Worm (Caenorhabditis elegans) whole organism, dauer: ENCODE measurements around the gene faah-6.

Experiments
- unc-62 ChIP-seq: sonication (generic microtip); optimal IDR thresholded peaks from 2 replicates; lab custom pipeline; 2017; ENCODE audit warnings: missing biosample characterization, missing genetic modification reagents, missing genetic modification characterization

Gene faah-6

ce11 chrIII:11650152-11650551 lies at the start of gene faah-6:
TSS of gene faah-6 (plus strand) at chrIII:11650452.
- no peak for TF ChIP-seq unc-62 (GFP tag; lab: Kevin White, UChicago)

DNA sequence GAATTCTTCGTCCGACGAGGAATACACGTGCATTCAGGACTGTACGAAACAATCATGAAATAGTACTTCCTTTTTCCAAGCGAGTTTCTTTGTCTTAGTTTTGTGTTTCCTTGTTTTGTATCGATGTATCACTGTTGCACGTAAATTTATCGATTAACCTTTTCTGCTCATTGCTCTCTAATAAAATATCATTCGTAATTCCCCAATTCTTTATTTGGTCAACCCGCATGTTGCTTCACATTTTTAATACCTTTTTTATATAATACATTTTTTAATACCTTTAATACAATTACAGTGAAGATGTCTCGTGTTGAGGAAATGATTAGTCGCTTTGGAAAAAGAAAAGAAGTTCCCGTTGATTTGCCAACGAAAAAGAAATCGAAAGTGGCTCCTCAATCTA lies 42.4 kb upstream of the faah-6 start, which contains the start of gene Y66D12A.1:
TSS of gene Y66D12A.1 (plus strand) at position 301 of the 400 bp plus-strand sequence.
- TF ChIP-seq unc-62 (GFP tag; lab: Kevin White, UChicago), result no peak

- no peak for TF ChIP-seq unc-62 (GFP tag; lab: Kevin White, UChicago)
Observed at ce11 chrIII:11609568-11609967, 40.7 kb upstream of the faah-6 start, which contains the start of gene Y66D12A.30. TSS of gene Y66D12A.30 (plus strand) at chrIII:11609868.

ce11 chrIII:11611618-11612247 lies 38.5 kb upstream of the faah-6 start:
- TF ChIP-seq unc-62 (GFP tag; lab: Kevin White, UChicago), result no peak

- TF ChIP-seq unc-62 (GFP tag; lab: Kevin White, UChicago), result no peak
Observed at ce11 chrIII:11612371-11612770, 37.9 kb upstream of the faah-6 start, which contains the start of the genes Y66A7A.9 and Y66A7A.4. TSS of gene Y66A7A.9 (minus strand) at chrIII:11612471. TSS of gene Y66A7A.4 (plus strand) at chrIII:11612607.

ce11 chrIII:11614874-11615273 lies 35.4 kb upstream of the faah-6 start:
- TF ChIP-seq unc-62 (GFP tag; lab: Kevin White, UChicago), result no peak

- no peak for TF ChIP-seq unc-62 (GFP tag; lab: Kevin White, UChicago)
Observed at ce11 chrIII:11615802-11616201, 34.5 kb upstream of the faah-6 start.

ce11 chrIII:11616446-11616845 lies 33.8 kb upstream of the faah-6 start, which contains the start of gene ceh-91:
TSS of gene ceh-91 (plus strand) at chrIII:11616746.
- no peak for TF ChIP-seq unc-62 (GFP tag; lab: Kevin White, UChicago)

DNA sequence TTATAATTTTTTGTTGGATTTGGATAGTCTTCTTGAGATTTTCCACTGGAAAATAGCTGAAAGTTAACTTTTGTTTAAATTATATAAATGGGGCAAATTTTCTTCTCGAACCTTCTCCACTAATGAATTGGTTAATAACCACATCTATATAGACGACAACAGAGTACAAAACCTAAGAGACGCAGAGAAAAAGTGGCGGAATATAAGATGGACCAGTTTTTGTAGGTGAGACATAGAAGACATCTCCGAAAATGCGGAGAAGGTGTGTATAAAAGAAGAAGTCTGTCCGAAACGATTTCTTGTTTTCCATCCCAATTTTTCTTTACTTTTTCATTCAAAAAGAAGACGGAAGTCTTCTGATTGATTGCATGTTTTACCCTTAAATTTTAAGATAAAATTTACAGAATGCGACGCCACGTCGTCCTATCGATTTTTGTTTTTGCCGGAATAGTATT lies 25.4 kb upstream of the faah-6 start, which contains the start of gene gly-8:
TSS of gene gly-8 (plus strand) at position 405 of the 455 bp plus-strand sequence.
- no peak for TF ChIP-seq unc-62 (GFP tag; lab: Kevin White, UChicago)

ce11 chrIII:11627631-11628030 lies 22.6 kb upstream of the faah-6 start:
- no peak for TF ChIP-seq unc-62 (GFP tag; lab: Kevin White, UChicago)

DNA sequence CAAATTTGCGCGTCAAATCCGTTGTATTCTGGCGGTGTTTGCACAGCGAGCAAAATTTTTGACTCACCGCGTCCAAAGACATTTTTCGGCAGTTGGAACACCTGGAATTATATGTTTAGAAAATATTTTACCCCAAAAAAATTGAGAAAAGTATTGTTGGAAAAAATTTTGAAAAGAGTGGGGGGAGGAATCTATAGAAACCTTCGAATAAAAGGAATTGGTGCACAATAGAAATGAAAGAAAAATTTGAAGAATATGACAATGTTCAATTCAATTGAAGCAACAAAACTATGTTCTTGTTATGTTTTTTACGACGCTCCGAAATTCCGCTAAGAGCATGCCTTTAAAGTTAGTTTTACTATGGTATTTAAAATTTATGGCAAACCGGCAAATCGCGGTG lies 20.9 kb upstream of the faah-6 start, which contains the start of gene Y66A7A.7:
TSS of gene Y66A7A.7 (minus strand) at position 101 of the 400 bp plus-strand sequence.
- no peak for TF ChIP-seq unc-62 (GFP tag; lab: Kevin White, UChicago)

DNA sequence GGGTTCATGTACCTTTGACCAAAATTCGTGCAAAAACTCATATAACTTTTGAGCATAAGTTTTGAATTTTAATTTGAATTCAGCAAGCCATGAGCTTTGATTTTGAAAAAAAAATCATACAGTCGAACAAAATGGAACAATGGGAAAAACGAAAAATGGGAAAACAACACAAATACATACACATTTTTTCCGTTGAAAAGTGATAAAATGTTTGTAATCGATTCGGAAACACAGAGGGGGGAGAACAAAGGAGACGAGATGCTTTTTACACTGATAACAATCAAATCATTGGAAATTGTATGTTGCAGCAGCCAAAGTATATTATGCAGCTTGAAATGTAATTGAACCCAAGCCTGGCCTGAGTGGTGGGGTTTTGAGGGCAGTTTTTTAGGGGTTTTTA lies 19.1 kb upstream of the faah-6 start:
- no peak for TF ChIP-seq unc-62 (GFP tag; lab: Kevin White, UChicago)

DNA sequence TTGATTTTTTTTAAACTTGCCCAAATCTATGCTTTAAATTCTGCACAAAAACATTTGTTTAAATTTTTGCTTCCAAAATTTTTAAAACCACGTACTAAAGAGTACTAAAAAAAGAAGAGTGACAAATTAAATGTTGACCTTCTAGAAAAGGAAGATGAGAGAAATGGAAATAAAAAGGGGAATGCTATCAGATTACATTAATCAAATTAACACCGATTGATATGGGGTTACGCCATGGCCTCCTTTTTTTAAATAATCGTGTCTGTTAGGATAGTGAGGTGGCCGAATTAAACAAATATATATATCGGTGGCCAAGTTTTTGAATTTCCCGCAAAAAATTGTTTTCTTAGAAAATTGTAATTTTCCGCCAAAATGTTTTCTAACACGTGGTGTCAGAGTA lies 17.9 kb upstream of the faah-6 start:
- no peak for TF ChIP-seq unc-62 (GFP tag; lab: Kevin White, UChicago)

- TF ChIP-seq unc-62 (GFP tag; lab: Kevin White, UChicago), result no peak
Observed at ce11 chrIII:11633444-11633843, 16.8 kb upstream of the faah-6 start.

ce11 chrIII:11635000-11635399 lies 15.3 kb upstream of the faah-6 start:
- no peak for TF ChIP-seq unc-62 (GFP tag; lab: Kevin White, UChicago)

DNA sequence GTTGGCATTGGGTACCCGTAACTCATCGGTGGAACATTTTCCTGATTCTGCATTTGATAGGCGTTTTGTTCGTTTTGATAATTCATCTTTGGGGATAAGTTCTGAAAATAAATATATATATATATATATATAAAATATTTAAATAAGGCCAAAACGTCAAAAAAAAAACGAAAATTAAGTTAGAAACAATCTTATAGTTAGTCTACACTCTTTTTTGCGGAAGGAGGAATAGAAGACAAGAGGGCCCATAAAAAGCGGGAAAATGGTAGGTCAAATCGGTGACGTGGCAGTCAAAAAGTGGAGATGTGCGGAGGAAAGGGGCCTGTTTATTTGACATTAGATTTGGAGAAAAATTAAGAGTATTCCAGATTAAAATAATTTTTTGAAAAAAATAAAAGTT lies 13.5 kb upstream of the faah-6 start, which contains the start of gene tbx-33:
TSS of gene tbx-33 (minus strand) at position 101 of the 400 bp plus-strand sequence.
- no peak for TF ChIP-seq unc-62 (GFP tag; lab: Kevin White, UChicago)

ce11 chrIII:11641347-11641746 lies 8.9 kb upstream of the faah-6 start:
- TF ChIP-seq unc-62 (GFP tag; lab: Kevin White, UChicago), result no peak
